Worm (Caenorhabditis elegans) whole organism, mixed stage, embryonic: Measurements from ENCODE around the gene T05C7.5.

ENCODE experiments used
- M03D4.4 ChIP-seq: sonication (generic microtip); optimal IDR thresholded peaks from 2 replicates; lab custom pipeline; 2017; ENCODE audit warnings: mild to moderate bottlenecking, missing genetic modification characterization, missing compliant biosample characterization
- bed-3 ChIP-seq: fragments of 200-800 bp; sonication (Bioruptor generic); optimal IDR thresholded peaks from 3 replicates; lab custom pipeline; 2018; ENCODE audit warnings: mild to moderate bottlenecking, missing genetic modification characterization, moderate library complexity, missing compliant biosample characterization
- blmp-1 ChIP-seq: fragments of 150-350 bp; optimal IDR thresholded peaks from 2 replicates; lab custom pipeline; 2014; ENCODE audit warnings: missing biosample characterization, missing genetic modification characterization
- ceh-39 ChIP-seq: fragments of 150-350 bp; optimal IDR thresholded peaks from 2 replicates; lab custom pipeline; 2014; ENCODE audit warnings: missing biosample characterization, missing genetic modification characterization
- ceh-43 ChIP-seq: fragments of 200-800 bp; sonication (Bioruptor generic); optimal IDR thresholded peaks from 2 replicates; lab custom pipeline; 2018; ENCODE audit warnings: mild to moderate bottlenecking, missing genetic modification characterization, moderate library complexity, missing compliant biosample characterization
- ceh-83 ChIP-seq: fragments of 200-800 bp; sonication (Bioruptor generic); optimal IDR thresholded peaks from 2 replicates; lab custom pipeline; 2018; ENCODE audit warnings: mild to moderate bottlenecking, missing genetic modification characterization, missing compliant biosample characterization
- ces-1 ChIP-seq: fragments of 150-350 bp; optimal IDR thresholded peaks from 2 replicates; lab custom pipeline; 2014; ENCODE audit warnings: missing biosample characterization, missing genetic modification reagents, missing genetic modification characterization
- cnd-1 ChIP-seq: fragments of 200-800 bp; sonication (Bioruptor generic); optimal IDR thresholded peaks from 2 replicates; lab custom pipeline; 2018; ENCODE audit warnings: mild to moderate bottlenecking, missing genetic modification characterization, missing compliant biosample characterization
- elt-1 ChIP-seq: sonication (generic microtip); optimal IDR thresholded peaks from 2 replicates; lab custom pipeline; 2017; ENCODE audit warnings: missing genetic modification characterization, mild to moderate bottlenecking, missing compliant biosample characterization, antibody characterized with exemption, moderate library complexity, borderline replicate concordance; ENCODE audit not compliant: insufficient read depth
- elt-3 ChIP-seq: fragments of 150-350 bp; optimal IDR thresholded peaks from 2 replicates; lab custom pipeline; 2014; ENCODE audit warnings: missing biosample characterization, missing genetic modification characterization
- flh-1 ChIP-seq: fragments of 200-800 bp; sonication (Bioruptor generic); optimal IDR thresholded peaks from 2 replicates; lab custom pipeline; 2018; ENCODE audit warnings: mild to moderate bottlenecking, missing genetic modification characterization, moderate library complexity, missing compliant biosample characterization
- ham-2 ChIP-seq: fragments of 200-800 bp; sonication (Bioruptor generic); optimal IDR thresholded peaks from 2 replicates; lab custom pipeline; 2018; ENCODE audit warnings: mild to moderate bottlenecking, missing genetic modification characterization, missing compliant biosample characterization
- hlh-1 ChIP-seq: fragments of 150-350 bp; optimal IDR thresholded peaks from 2 replicates; lab custom pipeline; 2014; ENCODE audit warnings: missing biosample characterization, missing genetic modification reagents, missing genetic modification characterization
- lin-13 ChIP-seq: fragments of 150-350 bp; optimal IDR thresholded peaks from 2 replicates; lab custom pipeline; 2014; ENCODE audit warnings: missing biosample characterization, missing genetic modification characterization
- mep-1 ChIP-seq: fragments of 150-350 bp; optimal IDR thresholded peaks from 2 replicates; lab custom pipeline; 2017; ENCODE audit warnings: missing biosample characterization, missing genetic modification reagents, missing genetic modification characterization, inconsistent platforms
- mls-2 ChIP-seq: sonication (generic microtip); optimal IDR thresholded peaks from 2 replicates; lab custom pipeline; 2016; ENCODE audit warnings: mild to moderate bottlenecking, missing genetic modification characterization, moderate library complexity, missing compliant biosample characterization
- nhr-12 ChIP-seq: fragments of 150-350 bp; optimal IDR thresholded peaks from 2 replicates; lab custom pipeline; 2014; ENCODE audit warnings: missing biosample characterization, missing genetic modification characterization
- nhr-2 ChIP-seq: fragments of 150-350 bp; optimal IDR thresholded peaks from 2 replicates; lab custom pipeline; 2014; ENCODE audit warnings: missing biosample characterization, missing genetic modification characterization
- nhr-28 ChIP-seq: fragments of 150-350 bp; optimal IDR thresholded peaks from 2 replicates; lab custom pipeline; 2014; ENCODE audit warnings: missing biosample characterization, missing genetic modification characterization
- nhr-76 ChIP-seq: sonication (generic microtip); optimal IDR thresholded peaks from 2 replicates; lab custom pipeline; 2017; ENCODE audit warnings: missing biosample characterization, missing genetic modification characterization
- sem-2 ChIP-seq: fragments of 200-800 bp; sonication (Bioruptor generic); optimal IDR thresholded peaks from 2 replicates; lab custom pipeline; 2018; ENCODE audit warnings: mild to moderate bottlenecking, missing genetic modification characterization, missing compliant biosample characterization
- snpc-4 ChIP-seq: fragments of 150-350 bp; optimal IDR thresholded peaks from 2 replicates; lab custom pipeline; 2014; ENCODE audit warnings: missing biosample characterization, missing genetic modification characterization
- sptf-1 ChIP-seq: sonication (generic microtip); optimal IDR thresholded peaks from 2 replicates; lab custom pipeline; 2017; ENCODE audit warnings: mild to moderate bottlenecking, missing genetic modification characterization, moderate library complexity, missing compliant biosample characterization
- unc-120 ChIP-seq: sonication (generic microtip); optimal IDR thresholded peaks from 2 replicates; lab custom pipeline; 2017; ENCODE audit warnings: missing genetic modification characterization, missing compliant biosample characterization; ENCODE audit not compliant: poor library complexity, severe bottlenecking
- unc-39 ChIP-seq: fragments of 150-350 bp; optimal IDR thresholded peaks from 2 replicates; lab custom pipeline; 2014; ENCODE audit warnings: missing biosample characterization, missing genetic modification characterization
- unc-62 ChIP-seq: fragments of 150-350 bp; optimal IDR thresholded peaks from 2 replicates; lab custom pipeline; 2014; ENCODE audit warnings: missing biosample characterization, missing genetic modification reagents, missing genetic modification characterization
- zip-8 ChIP-seq: fragments of 150-350 bp; optimal IDR thresholded peaks from 2 replicates; lab custom pipeline; 2014; ENCODE audit warnings: missing biosample characterization, missing genetic modification characterization
- ztf-11 ChIP-seq: fragments of 150-350 bp; optimal IDR thresholded peaks from 2 replicates; lab custom pipeline; 2014; ENCODE audit warnings: missing biosample characterization, missing genetic modification characterization

Gene T05C7.5

ce11 chrIV:58818-59217 is at the start of gene T05C7.5:
Gene T05C7.5, minus strand, starts transcription at chrIV:58918.
- TF ChIP-seq ztf-11 (no peak), sem-2 (GFP tag; lab: Kevin White, UChicago) (no peak), sptf-1 (tag; lab: Kevin White, UChicago) (no peak), mep-1 (no peak), unc-62 (GFP tag; lab: Kevin White, UChicago) (no peak), cnd-1 (tag; lab: Kevin White, UChicago) (no peak), flh-1 (no peak)

DNA sequence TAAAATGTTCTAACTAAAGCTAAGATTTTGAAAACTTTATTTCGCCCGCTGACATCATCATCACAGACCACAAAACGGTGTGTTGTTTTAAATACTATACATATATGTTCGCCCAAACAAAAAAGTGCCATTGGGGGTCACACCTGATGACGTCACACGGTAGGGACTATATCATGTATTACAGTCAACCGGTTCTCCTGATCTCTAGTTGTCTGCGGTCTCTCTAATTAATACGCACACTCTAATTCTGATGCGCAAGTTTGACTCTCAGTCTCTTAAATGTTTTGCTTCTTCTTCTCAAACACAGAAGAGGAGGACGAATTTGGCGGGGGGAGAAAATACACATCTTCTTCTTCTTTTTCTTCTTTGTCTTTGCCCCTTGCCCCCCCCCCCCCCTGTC is 44.1 kb upstream of the T05C7.5 start:
- peak; percentile 45 for TF ChIP-seq zip-8 (tag; lab: Kevin White, UChicago)
- no peak for TF ChIP-seq cnd-1 (tag; lab: Kevin White, UChicago)
- TF ChIP-seq nhr-28 (tag; lab: Kevin White, UChicago): no peak
- no peak for TF ChIP-seq nhr-76 (tag; lab: Kevin White, UChicago)
- peak; percentile 18 for TF ChIP-seq nhr-2 (tag; lab: Kevin White, UChicago)
- TF ChIP-seq, all 35 proteins: peak for 2

DNA sequence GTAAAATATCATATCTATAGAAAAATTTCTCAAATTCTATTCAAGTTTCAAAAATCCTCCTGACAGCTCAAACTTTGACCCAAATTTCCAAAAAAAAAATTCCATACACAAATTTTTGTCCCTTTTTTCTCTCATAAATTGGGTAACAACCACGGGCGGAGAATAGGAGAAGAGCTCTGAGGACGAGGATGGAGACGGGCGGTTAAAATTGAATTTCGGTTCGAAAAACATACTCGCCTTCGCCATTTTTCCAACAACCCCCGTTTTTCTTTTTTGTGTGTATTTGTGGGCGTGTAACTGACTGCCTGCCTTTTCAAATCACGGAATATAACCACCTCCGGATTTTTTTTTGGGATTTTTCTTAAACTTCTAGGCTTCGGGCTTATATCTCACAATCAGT is 39.0 kb upstream of the T05C7.5 start:
- TF ChIP-seq ces-1 (GFP tag; lab: Kevin White, UChicago): peak; percentile 63
- TF ChIP-seq sem-2 (GFP tag; lab: Kevin White, UChicago): no peak
- TF ChIP-seq unc-62 (GFP tag; lab: Kevin White, UChicago): no peak
- no peak for TF ChIP-seq flh-1
- no peak for TF ChIP-seq M03D4.4 (tag; lab: Kevin White, UChicago)

ce11 chrIV:91680-92079 is 33.0 kb upstream of the T05C7.5 start, which contains the start of gene tpa-1:
Gene tpa-1, plus strand, starts transcription at chrIV:91980.
- TF ChIP-seq mep-1 (no peak), elt-3 (tag; lab: Kevin White, UChicago) (no peak), lin-13 (no peak), cnd-1 (tag; lab: Kevin White, UChicago) (no peak), nhr-12 (tag; lab: Kevin White, UChicago) (no peak), bed-3 (GFP tag; lab: Kevin White, UChicago) (no peak), nhr-2 (tag; lab: Kevin White, UChicago) (no peak), unc-39 (tag; lab: Kevin White, UChicago) (no peak), nhr-28 (tag; lab: Kevin White, UChicago) (no peak), ham-2 (GFP tag; lab: Kevin White, UChicago) (no peak), ceh-39 (tag; lab: Kevin White, UChicago) (no peak), unc-62 (GFP tag; lab: Kevin White, UChicago) (no peak), M03D4.4 (tag; lab: Kevin White, UChicago) (no peak)
- TF ChIP-seq, all 35 proteins: peak for 0

ce11 chrIV:89991-90390 is 31.3 kb upstream of the T05C7.5 start, which contains the start of gene scl-23:
Gene scl-23, minus strand, starts transcription at chrIV:90091.
- no peak for TF ChIP-seq M03D4.4 (tag; lab: Kevin White, UChicago)
- TF ChIP-seq ceh-83 (GFP tag; lab: Kevin White, UChicago): no peak
- TF ChIP-seq snpc-4: no peak
- no peak for TF ChIP-seq zip-8 (tag; lab: Kevin White, UChicago)
- no peak for TF ChIP-seq hlh-1 (tag; lab: Kevin White, UChicago)
- no peak for TF ChIP-seq blmp-1 (tag; lab: Kevin White, UChicago)
- no peak for TF ChIP-seq nhr-12 (tag; lab: Kevin White, UChicago)
- TF ChIP-seq sptf-1 (tag; lab: Kevin White, UChicago): no peak
- no peak for TF ChIP-seq mls-2 (tag; lab: Kevin White, UChicago)
- TF ChIP-seq nhr-2 (tag; lab: Kevin White, UChicago): no peak
- TF ChIP-seq nhr-76 (tag; lab: Kevin White, UChicago): no peak
- no peak for TF ChIP-seq flh-1
- TF ChIP-seq unc-120 (tag; lab: Kevin White, UChicago): no peak
- TF ChIP-seq mep-1: no peak
- TF ChIP-seq elt-1 (tag; lab: Kevin White, UChicago): no peak

DNA sequence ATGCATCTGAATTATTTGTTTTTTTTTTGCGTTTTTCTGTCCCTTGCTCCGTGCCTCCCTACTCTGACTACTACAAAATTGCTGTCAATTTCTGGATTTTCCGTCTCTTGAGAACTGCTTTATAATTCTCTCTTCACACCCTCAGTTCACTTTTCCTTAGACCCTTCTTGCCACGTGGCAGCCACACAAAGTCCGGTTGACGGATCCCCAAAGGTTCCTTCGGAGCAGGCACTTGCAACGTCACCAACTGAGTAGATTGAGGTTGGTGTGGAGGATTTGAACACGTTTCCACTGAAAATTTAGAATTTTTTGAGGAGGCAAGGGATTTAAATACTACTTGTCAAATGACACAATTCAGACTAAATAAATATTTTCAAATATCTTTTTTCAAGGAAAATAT is 28.0 kb upstream of the T05C7.5 start:
- TF ChIP-seq ceh-43 (GFP tag; lab: Kevin White, UChicago): no peak
- TF ChIP-seq snpc-4: no peak
